Fruit fly (Drosophila melanogaster) S2 (cell line): ENCODE results near the gene D19A.
"Not testable (repeated sequence)": the region's sequence is repeated elsewhere in the genome, so short reads cannot be mapped to it uniquely, and the experiment has no call there.

Experiments
- CG8478 ChIP-seq: fragments of >200 bp; optimal IDR thresholded peaks from 2 replicates; lab custom pipeline; 2018
- CTCF ChIP-seq, 2 experiments: fragments of >200 bp; optimal IDR thresholded peaks; 2 replicates each; lab custom pipeline; 2018

D19A gene

dm6 chr3L:6146374-6146773 is 42.5 kb downstream of the D19A start, which contains the start of gene Lcp65Ab2:
Gene Lcp65Ab2 (plus strand): TSS chr3L:6146674.
- TF ChIP-seq CG8478; CTCF (optimal IDR thresholded peaks at IDR 0.05; lab: Kevin White, UChicago): not testable (repeated sequence)

DNA sequence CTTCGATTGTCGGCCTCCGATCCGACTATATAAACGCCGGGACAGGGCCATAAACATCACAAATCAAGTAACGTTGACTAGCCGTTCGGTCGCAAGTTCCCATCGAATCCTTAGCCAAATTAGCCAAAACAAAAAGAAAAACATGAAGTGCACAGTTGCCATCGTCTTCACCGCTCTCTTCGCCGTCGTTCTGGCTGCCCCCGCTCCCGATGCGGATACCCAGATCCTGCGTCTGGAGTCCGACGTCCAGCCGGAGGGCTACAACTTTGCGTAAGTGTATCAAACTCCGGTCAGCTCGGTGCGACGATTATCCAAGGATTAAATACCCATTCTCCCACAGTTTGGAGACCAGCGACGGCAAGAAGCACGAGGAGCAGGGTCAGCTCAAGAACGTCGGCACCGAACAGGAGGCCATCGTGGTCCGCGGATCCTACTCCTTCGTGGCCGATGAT is 44.1 kb downstream of the D19A start, which contains the start of gene Lcp65Ac:
Gene Lcp65Ac (plus strand): TSS at position 51 of the 452 bp plus-strand sequence.
- TF ChIP-seq CG8478 (no peak), CTCF (optimal IDR thresholded peaks at IDR 0.05; lab: Kevin White, UChicago) (no peak)

dm6 chr3L:6143188-6143755 is 45.7 kb downstream of the D19A start, which contains the start of gene Lcp65Ad:
Gene Lcp65Ad (plus strand): TSS chr3L:6143395.
- TF ChIP-seq CTCF (optimal IDR thresholded peaks at IDR 0.05; lab: Kevin White, UChicago) (no peak), CG8478 (no peak)

DNA sequence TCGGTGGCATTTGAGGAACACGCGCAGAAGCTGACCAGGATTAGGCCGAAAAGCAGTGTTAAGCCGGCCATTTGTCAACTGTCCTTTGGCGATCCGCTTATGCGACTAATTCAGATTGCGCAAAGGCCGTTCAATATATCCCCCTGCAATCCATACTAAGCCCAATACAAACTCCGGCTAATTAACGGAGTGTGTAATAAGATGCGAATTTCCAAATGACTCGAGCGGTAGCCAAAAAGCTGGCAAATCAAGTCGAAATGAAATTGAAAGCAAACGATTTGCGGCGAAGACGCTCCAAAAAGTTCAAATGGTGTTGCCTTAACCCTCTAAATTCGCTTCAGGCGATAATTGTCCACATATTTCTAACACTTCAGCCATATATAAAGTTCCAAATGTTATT is 46.6 kb downstream of the D19A start, which contains the start of gene Cpr65Aw:
Gene Cpr65Aw (minus strand): TSS at position 101 of the 400 bp plus-strand sequence.
- no peak for TF ChIP-seq CTCF (optimal IDR thresholded peaks at IDR 0.05; lab: Kevin White, UChicago)
- no peak for TF ChIP-seq CG8478

DNA sequence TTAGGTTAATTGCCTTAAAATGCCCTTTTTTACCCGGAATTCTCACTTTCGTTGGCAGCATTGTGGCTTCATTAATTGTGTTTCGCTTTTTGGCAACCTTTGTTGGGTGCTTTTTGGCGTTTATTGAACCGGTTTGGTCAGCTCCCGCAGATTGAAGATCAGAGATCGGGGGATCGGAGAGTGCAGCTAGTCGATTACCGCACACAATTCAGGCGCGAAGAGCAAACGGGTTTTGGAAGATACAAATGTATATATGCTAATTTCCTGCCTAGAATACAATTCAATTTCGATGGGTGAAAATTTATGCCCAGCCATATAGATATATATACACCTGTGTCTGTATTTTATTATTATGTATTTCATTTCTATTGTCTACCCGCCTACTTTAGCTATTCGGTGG is 47.4 kb downstream of the D19A start:
- no peak for TF ChIP-seq CG8478
- no peak for TF ChIP-seq CTCF (optimal IDR thresholded peaks at IDR 0.05; lab: Kevin White, UChicago)

- no peak for TF ChIP-seq CTCF (optimal IDR thresholded peaks at IDR 0.05; lab: Kevin White, UChicago)
- TF ChIP-seq CG8478 = no peak
Observed at dm6 chr3L:6140771-6141472, 48.0 kb downstream of the D19A start.

DNA sequence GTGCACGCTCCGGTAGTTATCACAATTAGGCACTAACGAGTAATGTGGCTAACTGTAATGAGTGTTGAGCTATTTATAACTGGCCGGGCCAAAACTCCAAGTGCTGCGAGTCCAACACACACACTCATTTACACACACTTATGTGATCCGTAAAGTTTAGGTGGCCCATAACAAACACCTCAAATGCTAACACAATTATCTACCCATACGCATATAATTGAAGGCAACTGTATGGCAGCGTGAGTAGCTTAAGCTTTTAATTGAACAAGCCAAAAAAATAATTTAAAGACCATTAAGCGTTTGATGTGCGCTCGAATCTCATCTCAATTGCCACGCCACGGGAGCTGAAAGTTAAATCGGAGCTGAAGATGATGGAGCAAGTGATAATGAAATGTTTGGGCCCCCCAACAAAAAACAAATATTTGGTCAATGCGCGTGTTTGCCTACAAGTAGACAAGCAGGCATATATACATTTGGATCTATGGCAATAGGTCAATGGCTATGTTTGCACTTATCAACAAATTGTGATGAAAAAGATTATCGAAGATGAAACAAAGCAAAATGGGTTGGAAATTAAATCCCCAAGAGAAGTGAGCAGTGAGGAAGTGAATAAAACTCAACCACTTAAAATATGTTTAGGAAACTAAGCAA is 48.9 kb downstream of the D19A start, which contains the start of gene Cpr65Av:
Gene Cpr65Av (minus strand): TSS at position 51 of the 651 bp plus-strand sequence.
- no peak for TF ChIP-seq CG8478
- no peak for TF ChIP-seq CTCF (optimal IDR thresholded peaks at IDR 0.05; lab: Kevin White, UChicago)

DNA sequence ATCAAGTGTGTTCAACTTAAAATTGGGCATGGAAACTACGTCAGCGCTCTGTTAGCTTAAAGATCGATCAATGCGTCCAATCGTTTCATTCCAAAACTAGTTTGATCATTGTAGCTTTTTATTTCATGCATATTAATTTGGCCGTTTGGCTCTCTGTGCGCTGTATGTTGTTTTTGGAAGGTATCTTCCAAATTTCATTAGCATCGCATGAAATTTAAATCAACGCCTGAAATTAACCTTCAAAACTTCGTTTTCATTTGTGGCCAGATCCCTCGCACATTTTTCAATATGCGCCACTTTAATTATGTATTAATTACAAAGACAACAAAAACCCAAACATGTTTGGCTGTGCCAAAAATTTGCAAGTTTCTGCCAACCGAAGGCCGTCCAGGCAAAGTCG is 50.3 kb downstream of the D19A start:
- TF ChIP-seq CG8478 = no peak
- no peak for TF ChIP-seq CTCF (optimal IDR thresholded peaks at IDR 0.05; lab: Kevin White, UChicago)

dm6 chr3L:6138018-6138417 is 50.9 kb downstream of the D19A start, which contains the start of gene Lcp65Ae:
Gene Lcp65Ae (minus strand): TSS chr3L:6138118.
- TF ChIP-seq CG8478 (no peak), CTCF (optimal IDR thresholded peaks at IDR 0.05; lab: Kevin White, UChicago) (no peak)

- TF ChIP-seq CTCF (optimal IDR thresholded peaks at IDR 0.05; lab: Kevin White, UChicago) (no peak), CG8478 (no peak)
Observed at dm6 chr3L:6136691-6137090, 52.2 kb downstream of the D19A start, which contains the start of gene Lcp65Af. Gene Lcp65Af (minus strand): TSS chr3L:6136791.
